Fruit fly (Drosophila melanogaster) whole organism, embryonic: Measurements from ENCODE around the gene CG1231.
A peak's percentile ranks its signal among the peaks of the same experiment; 100 is the strongest.

Experiments used
- C15 ChIP-seq: fragments of 200-800 bp; sonication (Bioruptor generic); IDR thresholded peaks from 3 replicates; pipeline ENCODE4 v1.3.6; 2022; ENCODE audit warnings: missing biosample characterization, missing genetic modification characterization
- CG10979 ChIP-seq: fragments of 200-800 bp; sonication (Bioruptor generic); optimal IDR thresholded peaks from 2 replicates; lab custom pipeline; 2018; ENCODE audit warnings: missing biosample characterization, mild to moderate bottlenecking, missing genetic modification characterization, moderate library complexity
- CG12155 ChIP-seq: fragments of 200-800 bp; sonication (Bioruptor generic); optimal IDR thresholded peaks from 3 replicates; lab custom pipeline; 2016; ENCODE audit warnings: missing biosample characterization, missing genetic modification characterization
- CG12391 ChIP-seq: fragments of 200-800 bp; sonication (Bioruptor generic); optimal IDR thresholded peaks from 3 replicates; lab custom pipeline; 2018; ENCODE audit warnings: missing biosample characterization, mild to moderate bottlenecking, missing genetic modification characterization, moderate library complexity
- CG13424 ChIP-seq: fragments of 200-800 bp; sonication (Bioruptor generic); optimal IDR thresholded peaks from 2 replicates; lab custom pipeline; 2019; ENCODE audit warnings: missing biosample characterization, mild to moderate bottlenecking, missing genetic modification characterization, moderate library complexity
- CG13624 ChIP-seq: fragments of 200-800 bp; sonication (Bioruptor generic); optimal IDR thresholded peaks from 2 replicates; lab custom pipeline; 2016; ENCODE audit warnings: missing biosample characterization, missing genetic modification characterization
- CG13775 ChIP-seq: fragments of 200-800 bp; sonication (Bioruptor generic); optimal IDR thresholded peaks from 3 replicates; lab custom pipeline; 2017; ENCODE audit warnings: missing biosample characterization, mild to moderate bottlenecking, missing genetic modification characterization
- CG14860 ChIP-seq: fragments of 200-800 bp; sonication (Bioruptor generic); IDR thresholded peaks from 3 replicates; pipeline ENCODE4 v1.3.6; 2022; ENCODE audit warnings: missing biosample characterization, missing genetic modification characterization; ENCODE audit not compliant: partially characterized antibody
- CG15479 ChIP-seq: fragments of 200-800 bp; sonication (Bioruptor generic); optimal IDR thresholded peaks from 3 replicates; lab custom pipeline; 2019; ENCODE audit warnings: missing biosample characterization, mild to moderate bottlenecking, missing genetic modification characterization, moderate library complexity
- CG15514 ChIP-seq: fragments of 200-800 bp; sonication (Bioruptor generic); optimal IDR thresholded peaks from 3 replicates; lab custom pipeline; 2017; ENCODE audit warnings: missing biosample characterization, missing genetic modification characterization, mild to moderate bottlenecking, moderate library complexity, missing genetic modification reagents
- CG1603 ChIP-seq: fragments of 200-800 bp; sonication (Bioruptor generic); optimal IDR thresholded peaks from 2 replicates; lab custom pipeline; 2019; ENCODE audit warnings: missing biosample characterization, mild to moderate bottlenecking, missing genetic modification characterization, moderate library complexity
- CG18599 ChIP-seq: fragments of 200-800 bp; sonication (Bioruptor generic); optimal IDR thresholded peaks from 3 replicates; lab custom pipeline; 2017; ENCODE audit warnings: missing biosample characterization, missing genetic modification characterization, mild to moderate bottlenecking, moderate library complexity, missing genetic modification reagents
- CG30020 ChIP-seq: fragments of 200-800 bp; optimal IDR thresholded peaks from 2 replicates; lab custom pipeline; 2019; ENCODE audit warnings: missing biosample characterization, mild to moderate bottlenecking, missing genetic modification characterization, moderate library complexity
- CG31441 ChIP-seq: fragments of 200-800 bp; sonication (Bioruptor generic); IDR thresholded peaks from 2 replicates; pipeline ENCODE4 v1.3.6; 2022; ENCODE audit warnings: missing biosample characterization, missing genetic modification characterization
- CG33213 ChIP-seq: fragments of 200-800 bp; sonication (Bioruptor generic); optimal IDR thresholded peaks from 3 replicates; lab custom pipeline; 2016; ENCODE audit warnings: missing biosample characterization, missing genetic modification characterization
- CG7357 ChIP-seq: fragments of 200-800 bp; sonication (Bioruptor generic); IDR thresholded peaks from 3 replicates; pipeline ENCODE4 v1.3.6; 2022; ENCODE audit warnings: missing biosample characterization, missing genetic modification characterization
- Chrac-16 ChIP-seq: fragments of 200-800 bp; sonication (Bioruptor generic); optimal IDR thresholded peaks from 3 replicates; lab custom pipeline; 2016; ENCODE audit warnings: missing biosample characterization, missing genetic modification characterization
- Dip3 ChIP-seq: fragments of 200-800 bp; sonication (Bioruptor generic); optimal IDR thresholded peaks from 3 replicates; lab custom pipeline; 2016; ENCODE audit warnings: missing biosample characterization, missing genetic modification characterization
- Hr51 ChIP-seq, 2 experiments: fragments of 200-800 bp; sonication (Bioruptor generic); optimal IDR thresholded peaks; 2 replicates in 1 of 2; 3 replicates in 1 of 2; lab custom pipeline; 2016 to 2018; ENCODE audit warnings: missing biosample characterization in 2 of 2, missing genetic modification characterization in 2 of 2, mild to moderate bottlenecking in 1 of 2, moderate library complexity in 1 of 2
- Hr78 ChIP-seq, 2 experiments: fragments of 200-800 bp in 1 of 2; fragments of >200 bp in 1 of 2; sonication (Bioruptor generic) in 1 of 2; optimal IDR thresholded peaks; 2 replicates each; lab custom pipeline; 2017 to 2019; ENCODE audit warnings: missing biosample characterization in 2 of 2, missing genetic modification characterization in 2 of 2, mild to moderate bottlenecking in 1 of 2, moderate library complexity in 1 of 2
- Nf-YC ChIP-seq: fragments of 200-800 bp; optimal IDR thresholded peaks from 3 replicates; lab custom pipeline; 2019; ENCODE audit warnings: missing biosample characterization, mild to moderate bottlenecking, missing genetic modification characterization, moderate library complexity
- Pdp1 ChIP-seq, 2 experiments: fragments of 200-800 bp; sonication (Bioruptor generic); optimal IDR thresholded peaks; 3 replicates each; lab custom pipeline; 2016; ENCODE audit warnings: missing biosample characterization in 2 of 2, missing genetic modification characterization in 2 of 2, mild to moderate bottlenecking in 1 of 2, moderate library complexity in 1 of 2
- Side ChIP-seq: fragments of 200-800 bp; sonication (Bioruptor generic); optimal IDR thresholded peaks from 2 replicates; lab custom pipeline; 2016; ENCODE audit warnings: missing biosample characterization, missing genetic modification characterization
- Sox100B ChIP-seq: fragments of 200-800 bp; sonication (Bioruptor generic); optimal IDR thresholded peaks from 3 replicates; lab custom pipeline; 2018; ENCODE audit warnings: missing biosample characterization, mild to moderate bottlenecking, missing genetic modification characterization
- Sox102F ChIP-seq: fragments of 200-800 bp; sonication (Bioruptor generic); optimal IDR thresholded peaks from 2 replicates; lab custom pipeline; 2018; ENCODE audit warnings: missing biosample characterization, mild to moderate bottlenecking, missing genetic modification characterization, moderate library complexity
- Sry-δ ChIP-seq: fragments of 200-800 bp; sonication (Bioruptor generic); optimal IDR thresholded peaks from 2 replicates; lab custom pipeline; 2016; ENCODE audit warnings: missing biosample characterization, missing genetic modification characterization
- Taf1 ChIP-seq: fragments of 200-800 bp; sonication (Bioruptor generic); IDR thresholded peaks from 2 replicates; pipeline ENCODE4 v1.3.6; 2022; ENCODE audit warnings: missing biosample characterization, missing genetic modification characterization
- btn ChIP-seq: fragments of 200-800 bp; sonication (Bioruptor generic); optimal IDR thresholded peaks from 2 replicates; lab custom pipeline; 2016; ENCODE audit warnings: missing biosample characterization, missing genetic modification characterization
- caup ChIP-seq: fragments of 200-800 bp; sonication (Bioruptor generic); optimal IDR thresholded peaks from 3 replicates; lab custom pipeline; 2017; ENCODE audit warnings: missing biosample characterization, mild to moderate bottlenecking, missing genetic modification characterization, moderate library complexity; ENCODE audit not compliant: severe bottlenecking
- corto ChIP-seq: fragments of 200-800 bp; sonication (Bioruptor generic); optimal IDR thresholded peaks from 2 replicates; lab custom pipeline; 2016; ENCODE audit warnings: missing biosample characterization, mild to moderate bottlenecking, missing genetic modification characterization, moderate library complexity
- dpn ChIP-seq, 2 experiments: fragments of 200-800 bp; sonication (Bioruptor generic); optimal IDR thresholded peaks; 3 replicates each; lab custom pipeline; 2016; ENCODE audit warnings: missing biosample characterization in 2 of 2, missing genetic modification characterization in 2 of 2
- exex ChIP-seq: fragments of 200-800 bp; sonication (Bioruptor generic); optimal IDR thresholded peaks from 4 replicates; lab custom pipeline; 2018; ENCODE audit warnings: missing biosample characterization, mild to moderate bottlenecking, missing genetic modification characterization, moderate library complexity
- fd96Cb ChIP-seq: fragments of 200-800 bp; sonication (Bioruptor generic); optimal IDR thresholded peaks from 2 replicates; lab custom pipeline; 2018; ENCODE audit warnings: missing biosample characterization, mild to moderate bottlenecking, missing genetic modification characterization, moderate library complexity
- gt ChIP-seq: fragments of 200-800 bp; sonication (Bioruptor generic); IDR thresholded peaks from 2 replicates; pipeline ENCODE4 v1.3.6; 2022; ENCODE audit warnings: missing biosample characterization, missing genetic modification characterization
- lilli ChIP-seq: fragments of 200-800 bp; sonication (Bioruptor generic); optimal IDR thresholded peaks from 3 replicates; lab custom pipeline; 2016; ENCODE audit warnings: missing biosample characterization, missing genetic modification characterization
- nmo ChIP-seq: fragments of 200-800 bp; sonication (Bioruptor generic); optimal IDR thresholded peaks from 2 replicates; lab custom pipeline; 2018; ENCODE audit warnings: missing biosample characterization, mild to moderate bottlenecking, missing genetic modification characterization, moderate library complexity
- prd ChIP-seq, 3 experiments: fragments of >200 bp in 2 of 3; fragments of 200-800 bp in 1 of 3; sonication (Bioruptor generic) in 1 of 3; optimal IDR thresholded peaks in 2 of 3; IDR thresholded peaks in 1 of 3; 2 replicates in 2 of 3; 3 replicates in 1 of 3; pipeline versions ENCODE4 v1.3.6 to Lab custom; 2017 to 2022; ENCODE audit warnings: missing biosample characterization in 1 of 3, missing genetic modification characterization in 1 of 3
- ro ChIP-seq: fragments of 200-800 bp; sonication (Bioruptor generic); IDR thresholded peaks from 2 replicates; pipeline ENCODE4 v1.3.6; 2022; ENCODE audit warnings: missing biosample characterization, missing genetic modification characterization
- row ChIP-seq: fragments of 200-800 bp; sonication (Bioruptor generic); IDR thresholded peaks from 3 replicates; pipeline ENCODE4 v1.3.6; 2022; ENCODE audit warnings: missing biosample characterization, missing genetic modification characterization
- slou ChIP-seq: fragments of 200-800 bp; sonication (Bioruptor generic); optimal IDR thresholded peaks from 3 replicates; lab custom pipeline; 2016; ENCODE audit warnings: missing biosample characterization, missing genetic modification characterization
- tap ChIP-seq: fragments of 200-800 bp; optimal IDR thresholded peaks from 3 replicates; lab custom pipeline; 2019; ENCODE audit warnings: missing biosample characterization, mild to moderate bottlenecking, missing genetic modification characterization, moderate library complexity
- tll ChIP-seq, 2 experiments: fragments of 200-800 bp in 1 of 2; fragments of >200 bp in 1 of 2; sonication (Bioruptor generic) in 1 of 2; optimal IDR thresholded peaks; 2 replicates each; lab custom pipeline; 2017 to 2019; ENCODE audit warnings: missing biosample characterization in 2 of 2, missing genetic modification characterization in 2 of 2, mild to moderate bottlenecking in 1 of 2, moderate library complexity in 1 of 2
- toy ChIP-seq: fragments of 200-800 bp; sonication (Bioruptor generic); IDR thresholded peaks from 2 replicates; pipeline ENCODE4 v1.3.6; 2022; ENCODE audit warnings: missing biosample characterization, missing genetic modification characterization
- trem ChIP-seq: fragments of 200-800 bp; optimal IDR thresholded peaks from 3 replicates; lab custom pipeline; 2019; ENCODE audit warnings: missing biosample characterization, mild to moderate bottlenecking, missing genetic modification characterization, moderate library complexity
- vfl ChIP-seq: fragments of 200-800 bp; sonication (Bioruptor generic); optimal IDR thresholded peaks from 2 replicates; lab custom pipeline; 2016; ENCODE audit warnings: missing biosample characterization, missing genetic modification characterization
- wdn ChIP-seq: fragments of 200-800 bp; sonication (Bioruptor generic); IDR thresholded peaks from 2 replicates; pipeline ENCODE4 v1.3.6; 2022; ENCODE audit warnings: missing biosample characterization, missing genetic modification characterization
- wor ChIP-seq: fragments of 200-800 bp; sonication (Bioruptor generic); IDR thresholded peaks from 2 replicates; pipeline ENCODE4 v1.3.6; 2022; ENCODE audit warnings: missing biosample characterization, missing genetic modification characterization
- zen ChIP-seq: fragments of 200-800 bp; sonication (Bioruptor generic); optimal IDR thresholded peaks from 3 replicates; lab custom pipeline; 2018; ENCODE audit warnings: missing biosample characterization, mild to moderate bottlenecking, missing genetic modification characterization, moderate library complexity

The CG1231 gene

dm6 chr3L:380886-381546 lies 24.8 kb downstream of the CG1231 start (continued):
- TF ChIP-seq Dip3 (GFP tag; lab: Kevin White, UChicago), result no peak
- TF ChIP-seq C15 (GFP tag; lab: Robert Waterston, UW), result no peak
- peak; percentile 40 for TF ChIP-seq CG12391 (tag; lab: Kevin White, UChicago)
- TF ChIP-seq CG31441, result 0 out of 2 replicates have a peak, but pooled peaks have one; percentile 44
- no peak for TF ChIP-seq wdn (GFP tag; lab: Robert Waterston, UW)
- TF ChIP-seq gt, result no peak
- TF ChIP-seq toy (GFP tag; lab: Robert Waterston, UW), result no peak
- TF ChIP-seq corto, result no peak
- TF ChIP-seq btn, result no peak
- TF ChIP-seq CG15479, result peak; percentile 68
- peak; percentile 74 for TF ChIP-seq CG10979 (tag; lab: Kevin White, UChicago)
- no peak for TF ChIP-seq vfl (GFP tag; lab: Kevin White, UChicago)
- TF ChIP-seq CG18599 (GFP tag; lab: Kevin White, UChicago), result no peak
- TF ChIP-seq CG13424 (tag; lab: Kevin White, UChicago), result no peak
- peak; percentile 46 for TF ChIP-seq trem (tag; lab: Kevin White, UChicago)
- peak; percentile 17 for TF ChIP-seq Chrac-16 (GFP tag; lab: Kevin White, UChicago)
- no peak for TF ChIP-seq tll (GFP tag; optimal IDR thresholded peaks at IDR 0.05; lab: Kevin White, UChicago)
- TF ChIP-seq prd (optimal IDR thresholded peaks at IDR 0.05; lab: Kevin White, UChicago), result no peak
- peak; percentile 62; the same call in 1 of the 3 replicates for TF ChIP-seq prd (GFP tag; IDR thresholded peaks at IDR 0.05; lab: Robert Waterston, UW)
- TF ChIP-seq Side (GFP tag; lab: Kevin White, UChicago), result no peak
- peak; percentile 32 for TF ChIP-seq fd96Cb (tag; lab: Kevin White, UChicago)
- no peak for TF ChIP-seq Hr51 (GFP tag; optimal IDR thresholded peaks at IDR 0.05; lab: Kevin White, UChicago)
- no peak for TF ChIP-seq ro
- TF ChIP-seq Sox100B (GFP tag; lab: Kevin White, UChicago), result no peak
- TF ChIP-seq caup (GFP tag; lab: Kevin White, UChicago), result no peak
- peak; percentile 38; the same call in 2 of the 3 replicates for TF ChIP-seq row (GFP tag; lab: Robert Waterston, UW)
- TF ChIP-seq CG1603, result peak; percentile 52
- no peak for TF ChIP-seq CG33213 (GFP tag; lab: Kevin White, UChicago)
- peak in 1 of 2 experiments; percentile 74 for TF ChIP-seq Pdp1 (GFP tag; optimal IDR thresholded peaks at IDR 0.05; lab: Kevin White, UChicago)
- no peak for TF ChIP-seq CG13775 (GFP tag; lab: Kevin White, UChicago)
- no peak for TF ChIP-seq lilli (GFP tag; lab: Kevin White, UChicago)
- no peak for TF ChIP-seq CG15514 (GFP tag; lab: Kevin White, UChicago)
- TF ChIP-seq CG14860, result no peak
- no peak for TF ChIP-seq slou (GFP tag; lab: Kevin White, UChicago)
- TF ChIP-seq CG30020 (tag; lab: Kevin White, UChicago), result no peak
- no peak for TF ChIP-seq CG12155 (GFP tag; lab: Kevin White, UChicago)
- no peak for TF ChIP-seq CG13624 (GFP tag; lab: Kevin White, UChicago)
- no peak for TF ChIP-seq dpn (GFP tag; optimal IDR thresholded peaks at IDR 0.05; lab: Kevin White, UChicago)
- no peak for TF ChIP-seq wor (GFP tag; lab: Robert Waterston, UW)
- no peak for TF ChIP-seq exex (tag; lab: Kevin White, UChicago)
- no peak for TF ChIP-seq CG7357 (GFP tag; lab: Robert Waterston, UW)
- TF ChIP-seq Hr78 (GFP tag; optimal IDR thresholded peaks at IDR 0.05; lab: Kevin White, UChicago), result no peak
- no peak for TF ChIP-seq Nf-YC (tag; lab: Kevin White, UChicago)
- TF ChIP-seq nmo (GFP tag; lab: Kevin White, UChicago), result peak; percentile 33
- TF ChIP-seq Sry-δ (GFP tag; lab: Kevin White, UChicago), result no peak
- TF ChIP-seq tap (tag; lab: Kevin White, UChicago), result no peak
- TF ChIP-seq Taf1 (GFP tag; lab: Robert Waterston, UW), result no peak
- peak; percentile 50 for TF ChIP-seq zen (tag; lab: Kevin White, UChicago)
- peak; percentile 18 for TF ChIP-seq Sox102F (GFP tag; lab: Kevin White, UChicago)
